Fruit fly (Drosophila melanogaster) ovary, adult (tissue): ENCODE measurements around the gene Tat.
A peak's percentile ranks its signal among the peaks of the same experiment; 100 is the strongest.

ENCODE experiments used
- CG17801 ChIP-seq: fragments of 200-800 bp; optimal IDR thresholded peaks from 2 replicates; lab custom pipeline; 2019; ENCODE audit warnings: missing biosample characterization, mild to moderate bottlenecking, missing genetic modification characterization, moderate library complexity; ENCODE audit not compliant: partially characterized antibody

The Tat gene

dm6 chrX:14260863-14261262 is at the start of gene Tat, which contains the start of gene CG46317:
Gene Tat, plus strand, starts transcription at chrX:14261223.
Gene CG46317, plus strand, starts transcription at chrX:14261223.
- no peak for TF ChIP-seq CG17801 (GFP tag; lab: Kevin White, UChicago)

DNA sequence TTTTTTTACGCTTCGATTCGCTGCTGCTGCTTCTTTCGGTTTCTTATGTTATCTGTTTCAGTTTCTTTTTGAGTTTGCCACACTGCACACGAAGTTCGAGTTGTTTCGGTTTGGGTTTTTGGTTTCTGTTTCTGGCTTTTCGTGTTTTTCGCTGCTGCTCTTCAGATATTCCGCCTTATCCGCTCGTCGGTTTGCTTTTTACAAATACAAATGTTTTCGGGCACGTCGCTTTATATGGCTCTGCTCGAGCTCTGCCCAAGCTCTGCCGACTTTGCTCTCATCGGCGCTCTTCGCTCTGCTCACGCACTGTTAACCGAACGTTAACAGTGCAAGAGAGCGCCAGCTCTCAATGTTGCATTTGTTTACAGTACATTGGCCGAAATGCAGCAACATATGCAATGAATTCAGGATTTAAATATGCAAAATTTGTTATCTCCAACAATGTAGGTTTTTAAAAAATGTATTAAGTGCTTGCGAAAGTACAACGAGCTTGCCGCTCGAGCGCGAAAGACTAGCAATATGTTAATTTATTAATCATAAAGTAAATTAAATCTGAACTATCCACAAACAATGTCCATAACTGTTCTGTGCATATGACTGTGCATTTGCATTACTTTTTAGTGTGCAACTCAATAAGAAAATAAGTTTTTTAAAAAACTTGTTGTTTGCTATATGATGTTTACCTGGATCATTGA is 49.6 kb upstream of the Tat start:
- TF ChIP-seq CG17801 (GFP tag; lab: Kevin White, UChicago) = peak; percentile 49

- no peak for TF ChIP-seq CG17801 (GFP tag; lab: Kevin White, UChicago)
Observed at dm6 chrX:14212147-14212792, 48.8 kb upstream of the Tat start.

DNA sequence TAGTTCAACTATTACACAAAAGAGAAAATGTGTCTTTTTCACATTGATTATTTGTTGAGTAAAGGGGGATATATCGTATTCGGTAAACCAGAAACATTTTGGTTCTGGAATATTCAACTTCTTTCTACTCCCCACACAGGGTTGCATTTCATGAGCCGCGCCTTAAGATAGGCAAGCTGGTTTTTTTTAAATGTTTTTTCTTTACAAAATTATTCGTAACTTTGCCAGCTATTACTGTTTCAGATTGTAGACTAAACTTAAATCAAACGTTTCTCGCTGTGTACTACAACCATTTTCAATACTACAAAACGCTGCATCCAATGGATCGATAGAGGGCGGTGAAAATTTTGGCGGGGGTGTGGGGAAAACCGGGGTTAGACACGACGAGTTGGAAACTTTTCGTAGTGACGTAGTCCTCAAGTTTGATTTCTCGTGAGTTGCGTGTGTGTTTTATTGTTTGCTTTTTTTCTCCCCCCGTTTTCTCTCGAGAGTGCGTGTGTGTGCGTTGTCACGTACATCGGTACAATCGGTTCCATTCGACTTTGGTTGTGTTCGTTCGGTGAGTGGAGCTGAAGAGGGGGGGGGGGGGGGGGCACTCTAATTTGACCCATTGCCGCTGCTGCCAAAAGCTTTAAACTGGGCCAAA is 47.4 kb upstream of the Tat start:
- no peak for TF ChIP-seq CG17801 (GFP tag; lab: Kevin White, UChicago)

dm6 chrX:14214505-14215449 is 46.2 kb upstream of the Tat start:
- peak; percentile 79 for TF ChIP-seq CG17801 (GFP tag; lab: Kevin White, UChicago)

DNA sequence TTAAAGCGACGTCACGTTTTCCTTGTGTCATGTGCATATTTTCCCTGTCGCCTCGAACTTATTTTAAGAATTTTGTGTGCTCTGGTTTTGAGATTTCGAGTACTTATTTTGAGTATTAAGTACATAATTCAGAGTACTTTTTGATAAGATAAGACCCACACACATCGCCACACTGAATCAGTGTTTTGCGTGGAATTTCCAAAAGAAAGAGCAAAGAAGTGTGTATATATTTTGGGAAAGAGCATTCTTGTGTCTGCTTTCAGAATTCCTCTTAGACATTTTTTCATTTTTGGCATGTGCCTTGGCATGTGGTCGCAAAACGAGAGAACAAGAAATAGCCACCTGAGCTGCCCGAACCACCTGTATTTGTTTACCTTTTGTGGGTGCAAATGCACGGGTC is 45.2 kb upstream of the Tat start:
- TF ChIP-seq CG17801 (GFP tag; lab: Kevin White, UChicago) = no peak

DNA sequence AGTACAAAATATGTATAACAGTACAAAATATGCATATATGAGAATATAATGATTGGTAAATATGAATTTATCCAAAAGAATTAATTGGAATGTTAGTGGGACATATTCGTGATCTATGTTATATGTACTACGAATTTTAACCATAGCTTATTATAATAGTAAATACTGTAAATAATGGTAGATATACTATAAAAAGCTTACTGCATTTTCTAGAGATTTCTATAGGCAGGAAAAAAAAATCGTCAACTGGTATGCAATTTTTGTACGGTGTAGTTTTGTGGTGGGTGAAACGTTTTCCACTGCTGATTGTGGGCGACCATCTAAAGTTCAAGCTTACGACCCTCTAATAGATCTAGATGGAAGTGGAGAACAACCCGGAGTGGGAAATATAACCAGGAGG is 44.2 kb upstream of the Tat start:
- TF ChIP-seq CG17801 (GFP tag; lab: Kevin White, UChicago) = no peak

- TF ChIP-seq CG17801 (GFP tag; lab: Kevin White, UChicago) = peak; percentile 91
Observed at dm6 chrX:14218045-14218483, 43.0 kb upstream of the Tat start.

DNA sequence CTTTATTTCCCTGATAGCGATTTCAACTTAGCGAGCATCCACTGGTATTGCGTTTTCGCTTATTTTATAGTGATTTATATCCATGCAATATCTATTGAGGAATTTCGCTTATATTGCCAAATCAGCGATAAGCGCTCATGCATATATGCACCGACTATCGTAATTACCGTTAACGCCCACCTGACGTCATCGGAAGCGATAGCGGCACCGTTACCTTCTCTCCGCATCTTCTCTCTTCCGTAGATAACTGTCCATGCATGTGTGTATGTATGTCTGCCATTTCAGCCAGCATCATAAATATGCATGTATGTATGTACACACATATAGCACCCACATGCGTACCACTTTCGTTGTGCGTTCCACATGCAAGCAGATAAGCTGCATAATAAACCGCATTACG is 39.8 kb upstream of the Tat start:
- TF ChIP-seq CG17801 (GFP tag; lab: Kevin White, UChicago) = no peak

- TF ChIP-seq CG17801 (GFP tag; lab: Kevin White, UChicago) = no peak
Observed at dm6 chrX:14221995-14222394, 39.0 kb upstream of the Tat start.

DNA sequence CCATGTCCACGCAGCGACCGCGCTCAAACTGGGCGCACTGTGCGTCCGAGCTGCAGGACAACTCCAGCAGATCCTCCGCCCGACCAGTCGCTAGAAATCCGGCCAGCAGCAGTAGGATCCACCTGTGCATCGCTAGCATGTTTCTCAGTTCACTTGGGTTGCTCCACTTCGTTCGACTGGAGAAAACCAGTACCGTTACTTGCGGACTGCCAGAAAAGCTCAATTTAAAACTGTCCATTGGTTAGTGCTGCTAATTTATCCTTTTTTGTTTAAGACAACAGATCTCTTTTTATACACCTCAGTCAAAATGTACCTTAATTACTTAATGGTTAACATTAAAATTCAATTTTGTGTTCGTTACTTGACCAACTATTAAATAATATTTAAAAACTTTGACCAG is 35.4 kb upstream of the Tat start, which contains the start of gene CG11674:
TSS of gene CG11674 (minus strand) at position 215 of the 400 bp plus-strand sequence.
- TF ChIP-seq CG17801 (GFP tag; lab: Kevin White, UChicago) = no peak

DNA sequence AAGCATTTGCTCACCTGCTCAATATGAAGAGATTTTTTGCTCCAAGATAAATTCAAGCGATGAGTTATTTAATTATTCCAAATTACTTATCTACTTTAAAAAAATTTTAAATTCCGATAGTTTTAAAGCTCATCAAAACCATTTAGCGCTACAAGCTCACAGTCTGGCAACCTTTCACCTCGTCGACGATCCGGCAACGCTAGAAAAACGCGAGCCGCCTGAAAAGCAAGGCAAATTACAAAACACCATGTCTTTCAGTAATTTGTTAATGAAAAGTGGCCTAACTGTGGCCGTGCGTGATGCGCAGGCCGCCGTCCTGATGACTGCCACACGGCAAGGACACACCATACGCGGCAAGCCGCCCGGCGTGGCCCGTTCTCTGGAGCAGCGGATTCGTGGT is 34.9 kb upstream of the Tat start, which contains the start of gene mRpL38:
TSS of gene mRpL38 (plus strand) at position 197 of the 400 bp plus-strand sequence.
- no peak for TF ChIP-seq CG17801 (GFP tag; lab: Kevin White, UChicago)

DNA sequence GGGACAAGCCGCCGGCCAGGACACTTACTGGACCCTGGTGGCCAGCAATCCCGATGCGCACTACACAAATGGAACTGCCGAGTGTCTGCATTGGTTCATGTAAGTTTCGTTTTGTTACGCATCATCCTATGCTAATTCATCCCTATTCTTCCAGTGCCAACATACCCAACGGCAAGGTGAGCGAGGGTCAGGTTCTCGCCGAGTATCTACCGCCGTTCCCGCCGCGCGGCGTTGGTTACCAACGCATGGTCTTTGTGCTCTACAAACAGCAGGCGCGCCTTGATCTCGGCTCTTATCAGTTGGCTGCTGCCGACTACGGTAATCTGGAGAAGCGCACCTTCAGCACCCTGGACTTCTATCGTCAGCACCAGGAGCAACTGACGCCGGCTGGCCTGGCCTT is 34.0 kb upstream of the Tat start:
- TF ChIP-seq CG17801 (GFP tag; lab: Kevin White, UChicago) = no peak

dm6 chrX:14233843-14234337 is 27.1 kb upstream of the Tat start, which contains the start of gene CG42271:
Gene CG42271, minus strand, starts transcription at chrX:14234066.
- TF ChIP-seq CG17801 (GFP tag; lab: Kevin White, UChicago) = peak; percentile 59
